Worm (Caenorhabditis elegans): ENCODE results near the gene T05H10.8.
A peak's percentile ranks its signal among the peaks of the same experiment; 100 is the strongest.

T05H10.8 gene

ce11 chrII:8058769-8059168 is at the start of gene T05H10.8:
Gene T05H10.8, plus strand, starts transcription at chrII:8059069.
- no peak for TF ChIP-seq nhr-25 (tag; optimal IDR thresholded peaks at IDR 0.05)
- no peak for TF ChIP-seq R02D3.7 (tag; optimal IDR thresholded peaks at IDR 0.05)
- TF ChIP-seq fos-1 (tag; optimal IDR thresholded peaks at IDR 0.05): no peak
- TF ChIP-seq tbx-2 (tag; optimal IDR thresholded peaks at IDR 0.05): no peak

- TF ChIP-seq zag-1 (tag; optimal IDR thresholded peaks at IDR 0.05) (no peak), snpc-4 (tag; optimal IDR thresholded peaks at IDR 0.05) (no peak), mml-1 (tag; optimal IDR thresholded peaks at IDR 0.05) (no peak), nhr-77 (tag; optimal IDR thresholded peaks at IDR 0.05) (no peak), tbx-2 (tag; optimal IDR thresholded peaks at IDR 0.05) (no peak), elt-3 (tag; optimal IDR thresholded peaks at IDR 0.05) (no peak), elt-2 (tag; optimal IDR thresholded peaks at IDR 0.05) (peak; percentile 29), pqm-1 (tag; optimal IDR thresholded peaks at IDR 0.05) (peak; percentile 65), unc-62 (GFP tag; optimal IDR thresholded peaks at IDR 0.05) (no peak), ama-1 (optimal IDR thresholded peaks at IDR 0.05) (peak; percentile 56), pha-4 (tag; optimal IDR thresholded peaks at IDR 0.05) (peak; percentile 76)
Measured at ce11 chrII:8012071-8013031, 46.5 kb upstream of the T05H10.8 start, which contains the start of gene DH11.2. Gene DH11.2, plus strand, starts transcription at chrII:8012816.

ce11 chrII:8015483-8015938 is 43.4 kb upstream of the T05H10.8 start:
- TF ChIP-seq egl-5 (tag; optimal IDR thresholded peaks at IDR 0.05): no peak
- TF ChIP-seq mdl-1 (tag; optimal IDR thresholded peaks at IDR 0.05): no peak
- no peak for TF ChIP-seq nhr-11 (tag; optimal IDR thresholded peaks at IDR 0.05)
- TF ChIP-seq lin-39 (tag; optimal IDR thresholded peaks at IDR 0.05): no peak
- TF ChIP-seq aly-2 (tag; optimal IDR thresholded peaks at IDR 0.05): no peak
- TF ChIP-seq pha-4 (tag; optimal IDR thresholded peaks at IDR 0.05): peak; percentile 94
- TF ChIP-seq nhr-25 (tag; optimal IDR thresholded peaks at IDR 0.05): peak; percentile 15
- TF ChIP-seq nhr-43 (tag; optimal IDR thresholded peaks at IDR 0.05; ENCODE audit: poor library complexity, severe bottlenecking): peak; percentile 59
- peak; percentile 37 for TF ChIP-seq elt-1 (tag; optimal IDR thresholded peaks at IDR 0.05)
- TF ChIP-seq tbx-2 (tag; optimal IDR thresholded peaks at IDR 0.05): no peak
- peak; percentile 72 for TF ChIP-seq ama-1 (optimal IDR thresholded peaks at IDR 0.05)
- no peak for TF ChIP-seq ZK546.5 (tag; optimal IDR thresholded peaks at IDR 0.05)
- peak; percentile 30 for TF ChIP-seq lsy-12 (tag; optimal IDR thresholded peaks at IDR 0.05)
- TF ChIP-seq nfya-1 (tag; optimal IDR thresholded peaks at IDR 0.05; ENCODE audit: insufficient read depth): no peak
- TF ChIP-seq nhr-12 (tag; optimal IDR thresholded peaks at IDR 0.05): no peak

ce11 chrII:8016167-8016566 is 42.7 kb upstream of the T05H10.8 start:
- no peak for TF ChIP-seq nhr-77 (tag; optimal IDR thresholded peaks at IDR 0.05)
- peak; percentile 23 for TF ChIP-seq pha-4 (tag; optimal IDR thresholded peaks at IDR 0.05)
- no peak for TF ChIP-seq R02D3.7 (tag; optimal IDR thresholded peaks at IDR 0.05)
- no peak for TF ChIP-seq ceh-82 (tag; optimal IDR thresholded peaks at IDR 0.05)
- no peak for TF ChIP-seq skn-1 (tag; optimal IDR thresholded peaks at IDR 0.05)
- TF ChIP-seq lin-15B (tag; optimal IDR thresholded peaks at IDR 0.05): no peak
- peak; percentile 68 for TF ChIP-seq elt-2 (tag; optimal IDR thresholded peaks at IDR 0.05)
- no peak for TF ChIP-seq fkh-2 (tag; optimal IDR thresholded peaks at IDR 0.05)
- no peak for TF ChIP-seq tbx-2 (tag; optimal IDR thresholded peaks at IDR 0.05)
- no peak for TF ChIP-seq ZK546.5 (tag; optimal IDR thresholded peaks at IDR 0.05)
- TF ChIP-seq nhr-23 (tag; optimal IDR thresholded peaks at IDR 0.05): peak; percentile 1
- TF ChIP-seq fos-1 (tag; optimal IDR thresholded peaks at IDR 0.05): no peak
- TF ChIP-seq elt-3 (tag; optimal IDR thresholded peaks at IDR 0.05): peak in 1 of 3 experiments; percentile 5
- no peak for TF ChIP-seq nhr-28 (tag; optimal IDR thresholded peaks at IDR 0.05)
- no peak for TF ChIP-seq egl-5 (tag; optimal IDR thresholded peaks at IDR 0.05)
- peak; percentile 81 for TF ChIP-seq ama-1 (optimal IDR thresholded peaks at IDR 0.05)
- TF ChIP-seq nhr-67 (tag; optimal IDR thresholded peaks at IDR 0.05): no peak
- no peak for TF ChIP-seq eor-1 (tag; optimal IDR thresholded peaks at IDR 0.05)
- TF ChIP-seq nhr-76 (tag; optimal IDR thresholded peaks at IDR 0.05): no peak
- peak; percentile 26 for TF ChIP-seq jun-1 (tag; optimal IDR thresholded peaks at IDR 0.05)
- TF ChIP-seq nhr-237 (tag; optimal IDR thresholded peaks at IDR 0.05): no peak
- TF ChIP-seq ztf-4 (tag; optimal IDR thresholded peaks at IDR 0.05): no peak
- no peak for TF ChIP-seq nhr-25 (tag; optimal IDR thresholded peaks at IDR 0.05)
- TF ChIP-seq sea-2 (GFP tag; optimal IDR thresholded peaks at IDR 0.05): no peak
- TF ChIP-seq egl-27 (tag; optimal IDR thresholded peaks at IDR 0.05): no peak
- TF ChIP-seq elt-1 (tag; optimal IDR thresholded peaks at IDR 0.05): no peak
- TF ChIP-seq ztf-11 (tag; optimal IDR thresholded peaks at IDR 0.05): no peak
- no peak for TF ChIP-seq mml-1 (tag; optimal IDR thresholded peaks at IDR 0.05)
- TF ChIP-seq ceh-28 (tag; optimal IDR thresholded peaks at IDR 0.05): peak; percentile 4
- TF ChIP-seq lin-39 (tag; optimal IDR thresholded peaks at IDR 0.05): no peak
- no peak for TF ChIP-seq lsy-12 (tag; optimal IDR thresholded peaks at IDR 0.05)
- TF ChIP-seq pqm-1 (tag; optimal IDR thresholded peaks at IDR 0.05): peak; percentile 70
- no peak for TF ChIP-seq fkh-10 (GFP tag; optimal IDR thresholded peaks at IDR 0.05)
- no peak for TF ChIP-seq nhr-11 (tag; optimal IDR thresholded peaks at IDR 0.05)
- no peak for TF ChIP-seq hmg-11 (tag; optimal IDR thresholded peaks at IDR 0.05)
- TF ChIP-seq nhr-12 (tag; optimal IDR thresholded peaks at IDR 0.05): no peak
